Worm (Caenorhabditis elegans) whole organism, L2 larva: Measurements from ENCODE around the gene C25F6.8.

Experiments used
- R02D3.7 ChIP-seq: fragments of 150-350 bp; optimal IDR thresholded peaks from 2 replicates; lab custom pipeline; 2014; ENCODE audit warnings: missing biosample characterization, missing genetic modification characterization
- alr-1 ChIP-seq: fragments of 150-350 bp; optimal IDR thresholded peaks from 2 replicates; lab custom pipeline; 2014; ENCODE audit warnings: missing biosample characterization, missing genetic modification characterization
- blmp-1 ChIP-seq: sonication (generic microtip); optimal IDR thresholded peaks from 2 replicates; lab custom pipeline; 2017; ENCODE audit warnings: missing genetic modification characterization, mild to moderate bottlenecking, missing compliant biosample characterization, antibody characterized with exemption, moderate library complexity; ENCODE audit not compliant: insufficient read depth
- ceh-82 ChIP-seq: fragments of 150-350 bp; optimal IDR thresholded peaks from 2 replicates; lab custom pipeline; 2014; ENCODE audit warnings: missing biosample characterization, missing genetic modification characterization
- dmd-4 ChIP-seq: sonication (generic microtip); optimal IDR thresholded peaks from 2 replicates; lab custom pipeline; 2017; ENCODE audit warnings: missing biosample characterization, missing genetic modification characterization
- elt-1 ChIP-seq: fragments of 150-350 bp; optimal IDR thresholded peaks from 2 replicates; lab custom pipeline; 2014; ENCODE audit warnings: missing biosample characterization, missing genetic modification characterization
- nhr-12 ChIP-seq: fragments of 150-350 bp; optimal IDR thresholded peaks from 2 replicates; lab custom pipeline; 2014; ENCODE audit warnings: missing biosample characterization, missing genetic modification characterization
- nhr-25 ChIP-seq: fragments of 150-350 bp; sonication (generic microtip); optimal IDR thresholded peaks from 3 replicates; lab custom pipeline; 2014; ENCODE audit warnings: missing biosample characterization, missing genetic modification characterization
- unc-62 ChIP-seq: fragments of 150-350 bp; optimal IDR thresholded peaks from 2 replicates; lab custom pipeline; 2014; ENCODE audit warnings: missing biosample characterization, missing genetic modification reagents, missing genetic modification characterization
- zag-1 ChIP-seq: fragments of 150-350 bp; optimal IDR thresholded peaks from 2 replicates; lab custom pipeline; 2014; ENCODE audit warnings: missing biosample characterization, missing genetic modification characterization
- ztf-11 ChIP-seq: sonication (generic microtip); optimal IDR thresholded peaks from 2 replicates; lab custom pipeline; 2017; ENCODE audit warnings: missing biosample characterization, missing genetic modification characterization

DNA sequence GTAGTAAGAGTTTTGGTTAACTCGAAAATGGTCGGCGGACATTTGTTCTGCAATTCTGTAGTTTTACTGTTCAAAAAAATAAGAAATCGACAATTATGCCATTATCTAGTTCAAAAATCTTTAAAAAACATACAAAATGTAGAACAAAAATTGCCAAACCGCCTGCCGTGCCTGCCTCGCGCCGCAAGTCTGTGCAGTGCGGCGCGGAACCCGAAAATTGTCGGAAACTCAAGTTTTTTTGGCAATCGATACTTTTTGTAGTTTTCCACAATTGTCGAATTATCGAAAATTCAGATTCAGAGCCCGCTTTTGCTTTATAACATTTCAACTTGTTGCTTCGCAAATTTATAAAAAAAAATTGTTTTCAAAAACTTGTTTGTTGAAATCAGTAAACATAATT, 10.0 kb downstream of the C25F6.8 start:
- TF ChIP-seq R02D3.7 (tag; lab: Kevin White, UChicago): no peak
- no peak for TF ChIP-seq nhr-12 (tag; lab: Kevin White, UChicago)
- no peak for TF ChIP-seq ztf-11 (tag; lab: Kevin White, UChicago)
- no peak for TF ChIP-seq alr-1
- TF ChIP-seq dmd-4 (tag; lab: Kevin White, UChicago): no peak
- no peak for TF ChIP-seq unc-62
- TF ChIP-seq zag-1: no peak
- TF ChIP-seq ceh-82 (tag; lab: Kevin White, UChicago): no peak
- TF ChIP-seq elt-1 (tag; lab: Kevin White, UChicago): no peak
- no peak for TF ChIP-seq blmp-1
- no peak for TF ChIP-seq nhr-25
